Fruit fly (Drosophila melanogaster) whole organism, embryonic: ENCODE results near the gene CG14357.

Experiments
- Antp ChIP-seq: fragments of 200-800 bp; sonication (Bioruptor generic); optimal IDR thresholded peaks from 3 replicates; lab custom pipeline; 2016; ENCODE audit warnings: missing biosample characterization, missing genetic modification characterization
- Asciz ChIP-seq: fragments of 200-800 bp; sonication (Bioruptor generic); optimal IDR thresholded peaks from 2 replicates; lab custom pipeline; 2017; ENCODE audit warnings: missing biosample characterization, mild to moderate bottlenecking, missing genetic modification characterization, missing genetic modification reagents
- Bteb2 ChIP-seq: fragments of 200-800 bp; sonication (Bioruptor generic); optimal IDR thresholded peaks from 2 replicates; lab custom pipeline; 2016; ENCODE audit warnings: missing biosample characterization, missing genetic modification characterization
- CG11093 ChIP-seq: fragments of 200-800 bp; sonication (Bioruptor generic); IDR thresholded peaks from 3 replicates; pipeline ENCODE4 v1.3.6; 2022; ENCODE audit warnings: missing biosample characterization, missing genetic modification characterization
- CG12155 ChIP-seq: fragments of 200-800 bp; sonication (Bioruptor generic); optimal IDR thresholded peaks from 3 replicates; lab custom pipeline; 2016; ENCODE audit warnings: missing biosample characterization, missing genetic modification characterization
- CG12769 ChIP-seq: fragments of 200-800 bp; sonication (Bioruptor generic); optimal IDR thresholded peaks from 2 replicates; lab custom pipeline; 2019; ENCODE audit warnings: missing biosample characterization, mild to moderate bottlenecking, missing genetic modification characterization, moderate library complexity
- CG12942 ChIP-seq: fragments of 200-800 bp; sonication (Bioruptor generic); optimal IDR thresholded peaks from 3 replicates; lab custom pipeline; 2016; ENCODE audit warnings: missing biosample characterization, missing genetic modification characterization
- CG16863 ChIP-seq: fragments of 200-800 bp; sonication (Bioruptor generic); optimal IDR thresholded peaks from 3 replicates; lab custom pipeline; 2016; ENCODE audit warnings: missing biosample characterization, missing genetic modification characterization
- CG17361 ChIP-seq: fragments of 200-800 bp; sonication (Bioruptor generic); IDR thresholded peaks from 3 replicates; pipeline ENCODE4 v1.3.6; 2022; ENCODE audit warnings: missing biosample characterization, missing genetic modification characterization
- CG17568 ChIP-seq: fragments of 200-800 bp; sonication (Bioruptor generic); optimal IDR thresholded peaks from 2 replicates; lab custom pipeline; 2018; ENCODE audit warnings: missing biosample characterization, mild to moderate bottlenecking, missing genetic modification characterization, moderate library complexity
- CG1792 ChIP-seq: fragments of 200-800 bp; sonication (Bioruptor generic); optimal IDR thresholded peaks from 2 replicates; lab custom pipeline; 2016; ENCODE audit warnings: missing biosample characterization, missing genetic modification characterization
- CG18619 ChIP-seq: fragments of 200-800 bp; sonication (Bioruptor generic); optimal IDR thresholded peaks from 3 replicates; lab custom pipeline; 2017; ENCODE audit warnings: missing biosample characterization, mild to moderate bottlenecking, missing genetic modification characterization
- CG32767 ChIP-seq: fragments of 200-800 bp; sonication (Bioruptor generic); IDR thresholded peaks from 2 replicates; pipeline ENCODE4 v1.3.6; 2022; ENCODE audit warnings: missing biosample characterization, missing genetic modification characterization
- CG3838 ChIP-seq: fragments of 200-800 bp; sonication (Bioruptor generic); optimal IDR thresholded peaks from 3 replicates; lab custom pipeline; 2016; ENCODE audit warnings: missing biosample characterization, missing genetic modification characterization
- CG7271 ChIP-seq: fragments of 200-800 bp; sonication (Bioruptor generic); optimal IDR thresholded peaks from 2 replicates; lab custom pipeline; 2018; ENCODE audit warnings: missing biosample characterization, mild to moderate bottlenecking, missing genetic modification characterization, moderate library complexity
- CG7987 ChIP-seq: fragments of 200-800 bp; sonication (Bioruptor generic); optimal IDR thresholded peaks from 2 replicates; lab custom pipeline; 2018; ENCODE audit warnings: missing biosample characterization, mild to moderate bottlenecking, missing genetic modification characterization, moderate library complexity
- CG9727 ChIP-seq: fragments of 200-800 bp; sonication (Bioruptor generic); optimal IDR thresholded peaks from 3 replicates; lab custom pipeline; 2017; ENCODE audit warnings: missing biosample characterization, mild to moderate bottlenecking, missing genetic modification characterization
- Dbx ChIP-seq: fragments of 200-800 bp; sonication (Bioruptor generic); IDR thresholded peaks from 3 replicates; pipeline ENCODE4 v1.3.6; 2022; ENCODE audit warnings: missing biosample characterization, missing genetic modification characterization
- Dip3 ChIP-seq: fragments of 200-800 bp; sonication (Bioruptor generic); optimal IDR thresholded peaks from 3 replicates; lab custom pipeline; 2016; ENCODE audit warnings: missing biosample characterization, missing genetic modification characterization
- Ets97D ChIP-seq: fragments of 200-800 bp; sonication (Bioruptor generic); optimal IDR thresholded peaks from 3 replicates; lab custom pipeline; 2016; ENCODE audit warnings: missing biosample characterization, missing genetic modification characterization
- Fer3 ChIP-seq: fragments of 200-800 bp; sonication (Bioruptor generic); optimal IDR thresholded peaks from 2 replicates; lab custom pipeline; 2018; ENCODE audit warnings: missing biosample characterization, mild to moderate bottlenecking, missing genetic modification characterization, moderate library complexity
- HLH4C ChIP-seq: fragments of 200-800 bp; sonication (Bioruptor generic); IDR thresholded peaks from 3 replicates; pipeline ENCODE4 v1.3.6; 2022; ENCODE audit warnings: missing biosample characterization, missing genetic modification characterization; ENCODE audit not compliant: partially characterized antibody
- Hmx ChIP-seq: fragments of 200-800 bp; sonication (Bioruptor generic); optimal IDR thresholded peaks from 2 replicates; lab custom pipeline; 2016; ENCODE audit warnings: missing biosample characterization, missing genetic modification characterization
- Hsf ChIP-seq: fragments of 200-800 bp; sonication (Bioruptor generic); optimal IDR thresholded peaks from 3 replicates; lab custom pipeline; 2016; ENCODE audit warnings: missing biosample characterization, missing genetic modification characterization
- Lhr ChIP-seq: fragments of 200-800 bp; sonication (Bioruptor generic); optimal IDR thresholded peaks from 3 replicates; lab custom pipeline; 2017; ENCODE audit warnings: mild to moderate bottlenecking, missing biosample characterization, missing genetic modification reagents, missing genetic modification characterization
- Lim3 ChIP-seq: fragments of 200-800 bp; sonication (Bioruptor generic); IDR thresholded peaks from 2 replicates; pipeline ENCODE4 v1.3.6; 2022; ENCODE audit warnings: missing biosample characterization, missing genetic modification characterization
- MTF-1 ChIP-seq: fragments of 200-800 bp; sonication (Bioruptor generic); optimal IDR thresholded peaks from 2 replicates; lab custom pipeline; 2018; ENCODE audit warnings: missing biosample characterization, mild to moderate bottlenecking, missing genetic modification characterization, borderline replicate concordance
- NfI ChIP-seq: fragments of 200-800 bp; sonication (Bioruptor generic); optimal IDR thresholded peaks from 3 replicates; lab custom pipeline; 2018; ENCODE audit warnings: missing biosample characterization, mild to moderate bottlenecking, missing genetic modification characterization, moderate library complexity
- Oaz ChIP-seq: fragments of 200-800 bp; sonication (Bioruptor generic); IDR thresholded peaks from 2 replicates; pipeline ENCODE4 v1.3.6; 2022; ENCODE audit warnings: missing biosample characterization, missing genetic modification characterization
- Ravus ChIP-seq: fragments of 200-800 bp; sonication (Bioruptor generic); IDR thresholded peaks from 2 replicates; pipeline ENCODE4 v1.3.6; 2022; ENCODE audit warnings: missing biosample characterization, missing genetic modification characterization
- Rx ChIP-seq: fragments of 200-800 bp; sonication (Bioruptor generic); IDR thresholded peaks from 2 replicates; pipeline ENCODE4 v1.3.6; 2022; ENCODE audit warnings: missing biosample characterization, missing genetic modification characterization
- Scr ChIP-seq: fragments of 200-800 bp; sonication (Bioruptor generic); IDR thresholded peaks from 2 replicates; pipeline ENCODE4 v1.3.6; 2022; ENCODE audit warnings: missing biosample characterization, missing genetic modification characterization; ENCODE audit not compliant: partially characterized antibody
- Six4 ChIP-seq: fragments of 200-800 bp; sonication (Bioruptor generic); optimal IDR thresholded peaks from 2 replicates; lab custom pipeline; 2016; ENCODE audit warnings: missing biosample characterization, missing genetic modification characterization
- ase ChIP-seq: fragments of 200-800 bp; sonication (Bioruptor generic); IDR thresholded peaks from 3 replicates; pipeline ENCODE4 v1.3.6; 2022; ENCODE audit warnings: missing biosample characterization, missing genetic modification characterization
- corto ChIP-seq: fragments of 200-800 bp; sonication (Bioruptor generic); optimal IDR thresholded peaks from 2 replicates; lab custom pipeline; 2016; ENCODE audit warnings: missing biosample characterization, mild to moderate bottlenecking, missing genetic modification characterization, moderate library complexity
- danr ChIP-seq: fragments of 200-800 bp; sonication (Bioruptor generic); IDR thresholded peaks from 2 replicates; pipeline ENCODE4 v1.3.6; 2022; ENCODE audit warnings: missing biosample characterization, missing genetic modification characterization
- emc ChIP-seq: fragments of 200-800 bp; sonication (Bioruptor generic); optimal IDR thresholded peaks from 2 replicates; lab custom pipeline; 2016; ENCODE audit warnings: missing biosample characterization, missing genetic modification characterization
- fd64A ChIP-seq: fragments of 200-800 bp; sonication (Bioruptor generic); optimal IDR thresholded peaks from 3 replicates; lab custom pipeline; 2018; ENCODE audit warnings: missing biosample characterization, mild to moderate bottlenecking, missing genetic modification characterization
- fru ChIP-seq: fragments of >200 bp; optimal IDR thresholded peaks from 2 replicates; lab custom pipeline; 2017
- gt ChIP-seq: fragments of 200-800 bp; sonication (Bioruptor generic); IDR thresholded peaks from 2 replicates; pipeline ENCODE4 v1.3.6; 2022; ENCODE audit warnings: missing biosample characterization, missing genetic modification characterization
- h ChIP-seq: fragments of >200 bp; optimal IDR thresholded peaks from 2 replicates; lab custom pipeline; 2017
- lab ChIP-seq: fragments of 200-800 bp; sonication (Bioruptor generic); optimal IDR thresholded peaks from 3 replicates; lab custom pipeline; 2017; ENCODE audit warnings: missing biosample characterization, missing genetic modification characterization, mild to moderate bottlenecking, moderate library complexity, missing genetic modification reagents
- maf-S ChIP-seq: fragments of 200-800 bp; sonication (Bioruptor generic); optimal IDR thresholded peaks from 2 replicates; lab custom pipeline; 2016; ENCODE audit warnings: missing biosample characterization, missing genetic modification characterization
- p53 ChIP-seq: fragments of 200-800 bp; sonication (Bioruptor generic); optimal IDR thresholded peaks from 2 replicates; lab custom pipeline; 2016; ENCODE audit warnings: missing biosample characterization, missing genetic modification characterization
- psq ChIP-seq: fragments of 200-800 bp; sonication (Bioruptor generic); optimal IDR thresholded peaks from 2 replicates; lab custom pipeline; 2017; ENCODE audit warnings: missing biosample characterization, missing genetic modification characterization
- ranshi ChIP-seq: fragments of 200-800 bp; sonication (Bioruptor generic); IDR thresholded peaks from 2 replicates; pipeline ENCODE4 v1.3.6; 2022; ENCODE audit warnings: missing biosample characterization, missing genetic modification characterization
- shn ChIP-seq: fragments of 200-800 bp; sonication (Bioruptor generic); optimal IDR thresholded peaks from 3 replicates; lab custom pipeline; 2016; ENCODE audit warnings: missing biosample characterization, missing genetic modification characterization
- sim ChIP-seq: fragments of 200-800 bp; sonication (Bioruptor generic); IDR thresholded peaks from 2 replicates; pipeline ENCODE4 v1.3.6; 2022; ENCODE audit warnings: missing biosample characterization, missing genetic modification characterization
- slp2 ChIP-seq: fragments of 200-800 bp; sonication (Bioruptor generic); optimal IDR thresholded peaks from 2 replicates; lab custom pipeline; 2016; ENCODE audit warnings: missing biosample characterization, missing genetic modification characterization
- tna ChIP-seq: fragments of 200-800 bp; sonication (Bioruptor generic); IDR thresholded peaks from 2 replicates; pipeline ENCODE4 v1.3.6; 2022; ENCODE audit warnings: missing biosample characterization, missing genetic modification characterization; ENCODE audit not compliant: partially characterized antibody
- tx ChIP-seq: fragments of 200-800 bp; sonication (Bioruptor generic); optimal IDR thresholded peaks from 2 replicates; lab custom pipeline; 2016; ENCODE audit warnings: missing biosample characterization, missing genetic modification characterization
- yki ChIP-seq: fragments of >200 bp; optimal IDR thresholded peaks from 3 replicates; lab custom pipeline; 2018
- zfh1 ChIP-seq: fragments of 200-800 bp; sonication (Bioruptor generic); IDR thresholded peaks from 3 replicates; pipeline ENCODE4 v1.3.6; 2022; ENCODE audit warnings: missing biosample characterization, missing genetic modification characterization

CG14357 gene

DNA sequence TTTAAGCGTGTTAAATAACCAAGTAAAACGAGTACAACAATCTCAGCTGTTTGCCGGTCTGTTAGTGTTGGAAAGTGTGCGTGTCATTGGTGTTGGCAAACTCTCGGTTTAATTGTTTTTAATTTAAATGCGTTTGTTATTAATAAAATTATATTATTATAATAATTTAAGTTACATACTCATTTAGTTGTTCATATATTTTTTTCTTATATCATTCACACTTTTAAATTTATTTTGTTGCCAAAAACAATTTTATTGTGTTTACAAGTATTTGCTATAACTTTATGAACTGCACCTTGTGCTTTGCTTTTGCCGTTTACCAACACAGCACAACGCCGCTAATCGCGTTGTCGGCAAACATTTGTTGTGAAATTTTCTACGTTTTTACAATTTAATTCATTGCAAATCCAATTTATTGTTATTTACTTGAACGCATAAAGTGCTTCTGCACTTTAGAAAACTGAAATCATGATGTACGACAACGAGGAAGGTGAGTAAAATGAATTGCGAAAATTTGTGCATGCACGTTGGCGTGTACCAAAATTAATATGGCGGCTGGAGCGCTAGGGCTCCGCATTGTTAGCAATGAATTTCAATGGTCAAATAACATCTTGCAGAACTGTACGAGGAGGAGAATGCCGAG lies 13.6 kb upstream of the CG14357 start, which contains the start of the genes 140up and Polr2B (continued):
- TF ChIP-seq tx (GFP tag; lab: Kevin White, UChicago) (peak; percentile 71), ranshi (peak; percentile 95), Dbx (peak; percentile 97), Oaz (GFP tag; lab: Robert Waterston, UW) (peak; percentile 63), CG32767 (peak; percentile 86), slp2 (GFP tag; lab: Kevin White, UChicago) (peak; percentile 29), CG11093 (GFP tag; lab: Robert Waterston, UW) (peak; percentile 84), HLH4C (GFP tag; lab: Robert Waterston, UW) (no peak), CG1792 (peak; percentile 47), CG9727 (GFP tag; lab: Kevin White, UChicago) (peak; percentile 93), Scr (peak; percentile 26; the same call in 1 of the 2 replicates), CG18619 (GFP tag; lab: Kevin White, UChicago) (peak; percentile 91), emc (GFP tag; lab: Kevin White, UChicago) (peak; percentile 41), Bteb2 (GFP tag; lab: Kevin White, UChicago) (peak; percentile 52), Six4 (GFP tag; lab: Kevin White, UChicago) (peak; percentile 89), MTF-1 (GFP tag; lab: Kevin White, UChicago) (peak; percentile 67), CG12942 (GFP tag; lab: Kevin White, UChicago) (peak; percentile 94), zfh1 (GFP tag; lab: Robert Waterston, UW) (peak; percentile 88), fd64A (GFP tag; lab: Kevin White, UChicago) (no peak), shn (GFP tag; lab: Kevin White, UChicago) (peak; percentile 74), CG7271 (tag; lab: Kevin White, UChicago) (peak; percentile 84), Ravus (GFP tag; lab: Robert Waterston, UW) (peak; percentile 80), CG17568 (peak; percentile 57), Fer3 (tag; lab: Kevin White, UChicago) (peak; percentile 94), CG12155 (GFP tag; lab: Kevin White, UChicago) (peak; percentile 94), Asciz (GFP tag; lab: Kevin White, UChicago) (peak; percentile 83), maf-S (GFP tag; lab: Kevin White, UChicago) (peak; percentile 75), fru (no peak), Antp (GFP tag; lab: Kevin White, UChicago) (peak; percentile 87), Dip3 (GFP tag; lab: Kevin White, UChicago) (peak; percentile 83), CG3838 (GFP tag; lab: Kevin White, UChicago) (peak; percentile 50), CG17361 (GFP tag; lab: Robert Waterston, UW) (peak; percentile 97), NfI (GFP tag; lab: Kevin White, UChicago) (peak; percentile 93), tna (GFP tag; lab: Robert Waterston, UW) (no peak), h (no peak), danr (peak; percentile 84), CG7987 (peak; percentile 73), yki (lab: Kevin White, UChicago) (no peak), Rx (GFP tag; lab: Robert Waterston, UW) (peak; percentile 82), Ets97D (GFP tag; lab: Kevin White, UChicago) (peak; percentile 58), Hmx (peak; percentile 26)
- TF ChIP-seq, all 482 proteins: peak for 406

DNA sequence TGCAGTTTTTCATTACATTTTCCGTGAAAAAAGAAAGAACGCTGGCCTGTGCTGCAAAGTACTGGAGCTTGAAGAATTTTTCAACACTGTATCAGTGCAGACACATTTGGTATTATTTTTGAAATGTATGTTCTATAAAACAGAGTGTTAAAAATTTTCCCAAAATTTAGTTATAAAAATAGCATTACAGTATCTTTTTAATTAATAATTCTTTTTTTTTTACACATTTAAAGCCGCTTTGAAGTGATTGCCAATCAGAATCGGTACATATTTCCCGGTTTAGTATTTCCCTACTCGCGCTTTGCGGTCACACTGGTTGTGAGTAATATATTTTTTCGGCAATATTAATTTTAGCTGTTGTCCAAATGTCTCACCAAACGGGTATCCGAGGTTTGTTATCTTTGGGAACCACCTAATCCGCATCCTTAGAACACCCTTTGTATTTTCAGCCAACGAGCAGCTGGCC lies 10.4 kb upstream of the CG14357 start, which contains the start of the genes Abi and twf:
Gene Abi, minus strand, starts transcription at position 74 of the 466 bp plus-strand sequence.
Gene twf, plus strand, starts transcription at position 308 of the 466 bp plus-strand sequence.
- TF ChIP-seq lab (GFP tag; lab: Kevin White, UChicago), result peak; percentile 78
- peak; percentile 59 for TF ChIP-seq CG16863 (GFP tag; lab: Kevin White, UChicago)
- TF ChIP-seq Hsf (GFP tag; lab: Kevin White, UChicago), result peak; percentile 78
- no peak for TF ChIP-seq corto (GFP tag; lab: Kevin White, UChicago)
- peak; percentile 42 for TF ChIP-seq psq (GFP tag; lab: Kevin White, UChicago)
- TF ChIP-seq Lim3 (GFP tag; lab: Robert Waterston, UW), result no peak
- peak; percentile 42 for TF ChIP-seq Lhr (GFP tag; lab: Kevin White, UChicago)
- TF ChIP-seq sim (GFP tag; lab: Robert Waterston, UW), result 0 out of 2 replicates have a peak, but pooled peaks have one; percentile 19
- TF ChIP-seq p53 (GFP tag; lab: Kevin White, UChicago), result no peak
- no peak for TF ChIP-seq fru
- TF ChIP-seq ase (GFP tag; lab: Robert Waterston, UW), result no peak
- no peak for TF ChIP-seq gt (GFP tag; lab: Robert Waterston, UW)
- TF ChIP-seq CG12769 (tag; lab: Kevin White, UChicago), result no peak
